Worm (Caenorhabditis elegans) whole organism, midembryonic: Measurements from ENCODE around the gene mut-7.

Experiments used
- T22C8.4 ChIP-seq: fragments of 200-800 bp; sonication (Bioruptor generic); IDR thresholded peaks from 2 replicates; pipeline ENCODE4 v1.3.6; 2022; ENCODE audit warnings: missing genetic modification characterization, missing compliant biosample characterization
- flt-1 ChIP-seq: fragments of 200-800 bp; sonication (Bioruptor generic); IDR thresholded peaks from 2 replicates; pipeline ENCODE4 v1.3.6; 2022; ENCODE audit warnings: missing genetic modification characterization, missing compliant biosample characterization
- klf-2 ChIP-seq: fragments of 200-800 bp; sonication (Bioruptor generic); conservative IDR thresholded peaks from 2 replicates; pipeline ENCODE4 v1.3.6; 2022; ENCODE audit warnings: missing genetic modification reagents, missing genetic modification characterization, missing compliant biosample characterization
- med-1 ChIP-seq: sonication (generic microtip); optimal IDR thresholded peaks from 2 replicates; lab custom pipeline; 2017; ENCODE audit warnings: missing genetic modification characterization, mild to moderate bottlenecking, missing compliant biosample characterization, antibody characterized with exemption, missing genetic modification reagents; ENCODE audit not compliant: insufficient read depth
- ref-1 ChIP-seq: fragments of 200-800 bp; sonication (Bioruptor generic); conservative IDR thresholded peaks from 2 replicates; pipeline ENCODE4 v1.3.6; 2022; ENCODE audit warnings: missing genetic modification reagents, missing genetic modification characterization, missing compliant biosample characterization
- tab-1 ChIP-seq: fragments of 200-800 bp; sonication (Bioruptor generic); IDR thresholded peaks from 2 replicates; pipeline ENCODE4 v1.3.6; 2022; ENCODE audit warnings: missing genetic modification characterization, missing compliant biosample characterization
- ztf-29 ChIP-seq: fragments of 200-800 bp; sonication (Bioruptor generic); IDR thresholded peaks from 2 replicates; pipeline ENCODE4 v1.3.6; 2022; ENCODE audit warnings: missing genetic modification reagents, missing genetic modification characterization, missing compliant biosample characterization

ce11 chrIII:9489798-9490197 lies 52.4 kb downstream of the mut-7 start:
- TF ChIP-seq ztf-29 (no peak), flt-1 (GFP tag; lab: Robert Waterston, UW) (no peak), klf-2 (GFP tag; lab: Robert Waterston, UW) (no peak), T22C8.4 (GFP tag; lab: Robert Waterston, UW) (no peak), tab-1 (GFP tag; lab: Robert Waterston, UW) (no peak), ref-1 (GFP tag; lab: Robert Waterston, UW) (no peak), med-1 (GFP tag; lab: Kevin White, UChicago) (no peak)
